Fruit fly (Drosophila melanogaster) whole organism, embryonic: ENCODE results near the gene CG6028.

Source experiments
- CG12236 ChIP-seq: fragments of 200-800 bp; sonication (Bioruptor generic); optimal IDR thresholded peaks from 2 replicates; lab custom pipeline; 2016; ENCODE audit warnings: missing biosample characterization, missing genetic modification characterization
- CG17912 ChIP-seq: fragments of 200-800 bp; sonication (Bioruptor generic); optimal IDR thresholded peaks from 2 replicates; lab custom pipeline; 2018; ENCODE audit warnings: missing biosample characterization, mild to moderate bottlenecking, missing genetic modification characterization
- CG34224 ChIP-seq: fragments of 200-800 bp; sonication (Bioruptor generic); IDR thresholded peaks from 3 replicates; pipeline ENCODE4 v1.3.6; 2022; ENCODE audit warnings: missing biosample characterization, missing genetic modification characterization; ENCODE audit not compliant: partially characterized antibody
- CG6854 ChIP-seq: fragments of 200-800 bp; sonication (Bioruptor generic); optimal IDR thresholded peaks from 3 replicates; lab custom pipeline; 2017; ENCODE audit warnings: missing biosample characterization, mild to moderate bottlenecking, missing genetic modification characterization
- Dll ChIP-seq: fragments of 200-800 bp; sonication (Bioruptor generic); IDR thresholded peaks from 4 replicates; pipeline ENCODE4 v1.3.6; 2022; ENCODE audit warnings: missing biosample characterization, missing genetic modification characterization; ENCODE audit not compliant: partially characterized antibody
- Hand ChIP-seq: fragments of 200-800 bp; sonication (Bioruptor generic); optimal IDR thresholded peaks from 2 replicates; lab custom pipeline; 2017; ENCODE audit warnings: mild to moderate bottlenecking, missing biosample characterization, missing genetic modification reagents, missing genetic modification characterization
- cato ChIP-seq: fragments of 200-800 bp; sonication (Bioruptor generic); optimal IDR thresholded peaks from 2 replicates; lab custom pipeline; 2016; ENCODE audit warnings: missing biosample characterization, missing genetic modification characterization, borderline replicate concordance
- cg ChIP-seq: fragments of 200-800 bp; sonication (Bioruptor generic); optimal IDR thresholded peaks from 3 replicates; lab custom pipeline; 2019; ENCODE audit warnings: missing biosample characterization, mild to moderate bottlenecking, missing genetic modification characterization, moderate library complexity
- ftz-f1 ChIP-seq: fragments of 200-800 bp; sonication (Bioruptor generic); optimal IDR thresholded peaks from 2 replicates; lab custom pipeline; 2016; ENCODE audit warnings: missing biosample characterization, missing genetic modification characterization
- hth ChIP-seq: fragments of >200 bp; optimal IDR thresholded peaks from 2 replicates; lab custom pipeline; 2017; ENCODE audit warnings: inconsistent platforms
- mam ChIP-seq: fragments of 200-800 bp; sonication (Bioruptor generic); optimal IDR thresholded peaks from 3 replicates; lab custom pipeline; 2016; ENCODE audit warnings: missing biosample characterization, missing genetic modification characterization
- tio ChIP-seq: fragments of 200-800 bp; sonication (Bioruptor generic); optimal IDR thresholded peaks from 2 replicates; lab custom pipeline; 2017; ENCODE audit warnings: missing biosample characterization, missing genetic modification characterization, inconsistent platforms
- tll ChIP-seq, 2 experiments: fragments of 200-800 bp in 1 of 2; fragments of >200 bp in 1 of 2; sonication (Bioruptor generic) in 1 of 2; optimal IDR thresholded peaks; 2 replicates each; lab custom pipeline; 2017 to 2019; ENCODE audit warnings: missing biosample characterization in 2 of 2, missing genetic modification characterization in 2 of 2, mild to moderate bottlenecking in 1 of 2, moderate library complexity in 1 of 2

DNA sequence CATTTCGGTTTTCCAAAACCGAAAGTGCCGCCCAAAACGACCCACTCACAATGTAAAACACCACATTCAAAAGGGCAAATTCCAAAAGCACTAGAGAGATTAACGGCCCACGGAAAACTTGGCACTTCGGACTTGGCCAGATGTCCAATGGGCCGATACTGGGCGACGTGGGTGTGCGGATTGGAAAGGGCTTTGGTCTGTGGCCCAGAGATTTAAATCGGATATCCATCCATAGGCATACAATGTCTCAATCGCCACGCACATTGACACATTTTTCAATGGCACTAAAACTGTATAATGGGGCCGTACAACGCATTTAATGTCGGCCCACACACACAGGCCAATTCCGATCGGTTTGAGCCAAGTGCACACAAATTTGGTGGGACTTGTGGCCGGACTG, 15.1 kb upstream of the CG6028 start:
- no peak for TF ChIP-seq CG17912 (GFP tag; lab: Kevin White, UChicago)
- no peak for TF ChIP-seq CG12236
- no peak for TF ChIP-seq cato (GFP tag; lab: Kevin White, UChicago)
- no peak for TF ChIP-seq mam (GFP tag; lab: Kevin White, UChicago)
- no peak for TF ChIP-seq cg (GFP tag; lab: Kevin White, UChicago)
- TF ChIP-seq ftz-f1 (GFP tag; lab: Kevin White, UChicago), result no peak
- TF ChIP-seq CG6854, result no peak
- TF ChIP-seq CG34224, result no peak
- TF ChIP-seq tio, result no peak
- TF ChIP-seq hth (lab: Kevin White, UChicago), result no peak
- no peak for TF ChIP-seq Dll
- TF ChIP-seq Hand (GFP tag; lab: Kevin White, UChicago), result no peak
- TF ChIP-seq tll (GFP tag; optimal IDR thresholded peaks at IDR 0.05; lab: Kevin White, UChicago), result no peak
